Worm (Caenorhabditis elegans) whole organism, L2 larva: ENCODE measurements around the gene B0212.3.

ENCODE experiments used
- alr-1 ChIP-seq: fragments of 150-350 bp; optimal IDR thresholded peaks from 2 replicates; lab custom pipeline; 2014; ENCODE audit warnings: missing biosample characterization, missing genetic modification characterization
- ztf-11 ChIP-seq: sonication (generic microtip); optimal IDR thresholded peaks from 2 replicates; lab custom pipeline; 2017; ENCODE audit warnings: missing biosample characterization, missing genetic modification characterization

DNA sequence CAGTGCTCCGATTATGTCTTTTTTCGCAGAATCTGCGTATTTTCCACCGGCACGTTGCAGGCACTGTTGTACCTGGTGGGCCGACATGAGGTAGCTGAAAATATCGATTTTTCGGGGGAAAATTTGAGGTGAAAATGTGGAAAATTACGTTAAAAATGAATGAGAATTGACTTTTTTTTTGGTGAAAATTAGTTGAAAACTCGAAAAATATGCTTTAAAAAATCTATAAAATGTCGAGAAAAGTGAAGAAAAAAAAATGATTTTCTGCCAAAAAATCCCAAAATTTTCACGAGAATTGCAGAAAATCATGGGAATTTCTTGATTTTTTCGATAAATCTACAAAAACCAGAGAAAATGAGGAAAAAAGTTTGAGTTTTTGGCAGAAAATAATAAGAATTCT lies 25.5 kb upstream of the B0212.3 start, which contains the start of gene tsg-101:
- TF ChIP-seq ztf-11 (tag; lab: Kevin White, UChicago) (no peak), alr-1 (tag; lab: Kevin White, UChicago) (no peak)
